Worm (Caenorhabditis elegans) whole organism, late embryonic: ENCODE results near the gene H08J19.1.

Experiments
- ceh-2 ChIP-seq: sonication (generic microtip); optimal IDR thresholded peaks from 2 replicates; lab custom pipeline; 2016; ENCODE audit warnings: missing genotype, missing genetic modification characterization, missing compliant biosample characterization
- ceh-30 ChIP-seq: fragments of 150-350 bp; optimal IDR thresholded peaks from 2 replicates; lab custom pipeline; 2014; ENCODE audit warnings: missing biosample characterization, missing genetic modification characterization
- elt-2 ChIP-seq: sonication (generic microtip); optimal IDR thresholded peaks from 2 replicates; lab custom pipeline; 2016; ENCODE audit warnings: missing genetic modification reagents, missing genetic modification characterization, missing compliant biosample characterization
- nhr-232 ChIP-seq: sonication (generic microtip); optimal IDR thresholded peaks from 2 replicates; lab custom pipeline; 2016; ENCODE audit warnings: missing genetic modification characterization, missing compliant biosample characterization
- pag-3 ChIP-seq: sonication (generic microtip); optimal IDR thresholded peaks from 2 replicates; lab custom pipeline; 2016; ENCODE audit warnings: missing compliant biosample characterization, missing genetic modification characterization, borderline replicate concordance

DNA sequence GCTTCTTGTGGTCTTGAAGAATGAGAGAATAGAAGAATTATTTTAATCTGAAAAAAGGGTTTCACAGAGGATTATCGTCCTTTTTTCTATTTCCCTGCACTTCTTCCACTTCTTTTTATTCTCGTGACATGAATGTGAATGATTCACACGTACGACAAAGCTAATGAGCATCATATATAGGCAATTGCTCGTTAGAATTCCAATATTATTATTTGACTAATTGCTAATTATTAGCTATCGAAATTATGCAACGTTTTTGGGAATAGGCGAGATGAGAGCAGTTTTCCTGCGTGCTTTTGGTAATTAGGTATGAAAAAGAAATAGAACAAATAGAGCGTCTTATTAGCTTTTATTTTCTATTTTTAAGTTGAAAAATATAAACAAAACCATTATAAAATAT, 15.0 kb downstream of the H08J19.1 start:
- TF ChIP-seq ceh-2 (tag; lab: Kevin White, UChicago): no peak
- no peak for TF ChIP-seq nhr-232 (tag; lab: Kevin White, UChicago)
- TF ChIP-seq pag-3 (tag; lab: Kevin White, UChicago): no peak
- no peak for TF ChIP-seq ceh-30 (tag; lab: Kevin White, UChicago)
- no peak for TF ChIP-seq elt-2
